Worm (Caenorhabditis elegans): ENCODE results near the gene lgg-2.

lgg-2 gene

DNA sequence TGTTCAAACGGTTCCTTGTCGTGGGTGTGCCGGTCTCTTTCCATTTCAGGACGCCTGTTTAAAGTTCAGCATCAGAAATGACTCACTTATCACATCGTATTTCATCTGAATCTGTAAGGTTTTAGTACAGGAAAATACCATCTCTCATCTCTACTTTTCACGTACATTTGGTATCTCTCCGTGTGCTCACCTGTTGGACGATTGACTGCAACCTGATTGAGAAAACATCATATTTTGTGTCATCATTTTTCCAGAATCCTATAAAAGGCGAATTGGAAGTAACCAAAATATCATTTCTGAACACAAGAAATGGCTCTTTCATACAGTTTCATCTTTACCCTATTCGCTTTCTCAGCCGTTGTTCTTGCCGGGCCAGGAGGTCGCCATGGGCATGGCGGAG lies 35.6 kb downstream of the lgg-2 start, which contains the start of gene srlf-30:
srlf-30 (plus strand) TSS at position 301 of the 400 bp plus-strand sequence.
- no peak for TF ChIP-seq unc-62 (GFP tag; optimal IDR thresholded peaks at IDR 0.05)

DNA sequence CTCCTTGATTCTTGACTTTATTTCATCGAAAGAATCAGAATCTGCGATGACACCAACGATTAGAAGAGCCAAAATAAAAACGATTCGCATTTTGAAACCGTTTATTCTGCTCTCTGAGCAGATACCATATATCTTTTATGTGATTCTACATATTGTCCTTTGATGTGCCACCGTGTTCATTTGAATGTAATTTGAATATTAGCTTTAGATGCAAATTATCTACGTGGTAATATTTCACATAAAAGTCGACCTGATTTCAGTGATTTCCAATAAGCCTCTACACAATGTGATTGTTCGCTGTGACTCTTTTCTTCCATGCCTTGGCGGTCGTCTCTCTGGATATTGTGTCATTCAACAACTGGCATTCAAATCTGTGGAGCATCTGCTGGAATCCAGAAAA lies 36.6 kb downstream of the lgg-2 start, which contains the start of the genes F13E9.9 and F13E9.19:
F13E9.9 (minus strand) TSS at position 101 of the 400 bp plus-strand sequence.
F13E9.19 (plus strand) TSS at position 316 of the 400 bp plus-strand sequence.
- no peak for TF ChIP-seq unc-62 (GFP tag; optimal IDR thresholded peaks at IDR 0.05)

DNA sequence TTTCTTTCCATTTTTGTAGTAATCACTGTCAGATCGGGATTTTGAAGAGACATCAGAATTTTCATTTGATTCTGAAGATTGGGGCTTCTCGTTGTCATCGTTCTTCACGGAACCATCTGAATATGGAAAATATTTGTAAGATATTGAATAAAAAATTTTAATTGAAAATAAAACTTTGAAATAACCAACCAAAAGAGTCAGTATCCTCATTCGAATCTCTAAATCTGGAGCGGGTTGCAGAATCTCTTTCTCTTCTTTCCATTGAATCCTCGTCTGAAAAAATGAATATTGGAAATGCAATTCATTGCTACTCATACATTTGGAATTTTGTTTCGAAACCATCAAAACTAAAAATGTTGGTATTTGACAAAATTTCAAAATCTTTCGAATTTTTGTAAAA lies 37.5 kb downstream of the lgg-2 start:
- TF ChIP-seq unc-62 (GFP tag; optimal IDR thresholded peaks at IDR 0.05) = no peak

DNA sequence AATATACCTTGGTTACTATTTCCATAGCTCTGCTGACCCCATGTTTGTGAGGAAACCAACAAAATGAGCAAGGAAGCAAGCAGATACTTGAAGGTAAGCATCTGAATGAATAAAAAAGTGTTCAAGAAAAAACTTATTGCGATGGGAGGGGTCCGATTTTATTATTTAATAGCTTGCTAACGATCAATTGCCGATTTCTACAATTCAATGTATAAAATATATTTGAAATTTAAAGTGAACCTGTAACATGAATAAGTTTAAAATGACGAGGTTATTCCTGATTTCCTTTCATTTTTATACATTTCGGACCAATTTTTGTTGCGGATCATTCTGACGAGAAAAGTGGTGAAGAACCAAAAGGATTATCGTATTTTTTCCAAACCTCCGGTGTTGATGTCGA lies 39.2 kb downstream of the lgg-2 start, which contains the start of gene srlf-13:
srlf-13 (minus strand) TSS at position 101 of the 400 bp plus-strand sequence.
- no peak for TF ChIP-seq unc-62 (GFP tag; optimal IDR thresholded peaks at IDR 0.05)

DNA sequence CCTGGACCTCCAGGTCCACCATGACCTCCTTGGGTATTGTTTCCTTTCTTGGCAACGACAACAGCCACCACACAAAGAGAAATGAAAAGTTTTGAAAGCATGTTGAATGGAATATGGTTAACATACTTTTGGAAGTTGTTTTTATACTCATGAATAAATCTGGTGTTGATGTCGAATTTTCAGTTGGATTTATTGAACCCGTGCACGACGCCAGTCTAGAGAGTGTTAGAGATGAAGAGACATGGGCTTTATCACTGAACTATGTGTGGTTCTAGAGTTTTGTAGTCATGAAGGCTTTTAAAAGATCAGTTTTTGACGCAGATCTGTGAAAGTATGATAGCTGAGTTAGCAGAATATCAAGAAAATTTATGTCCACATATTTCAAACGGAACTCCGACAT lies 41.4 kb downstream of the lgg-2 start, which contains the start of gene srlf-14:
srlf-14 (minus strand) TSS at position 101 of the 400 bp plus-strand sequence.
- TF ChIP-seq unc-62 (GFP tag; optimal IDR thresholded peaks at IDR 0.05) = no peak

DNA sequence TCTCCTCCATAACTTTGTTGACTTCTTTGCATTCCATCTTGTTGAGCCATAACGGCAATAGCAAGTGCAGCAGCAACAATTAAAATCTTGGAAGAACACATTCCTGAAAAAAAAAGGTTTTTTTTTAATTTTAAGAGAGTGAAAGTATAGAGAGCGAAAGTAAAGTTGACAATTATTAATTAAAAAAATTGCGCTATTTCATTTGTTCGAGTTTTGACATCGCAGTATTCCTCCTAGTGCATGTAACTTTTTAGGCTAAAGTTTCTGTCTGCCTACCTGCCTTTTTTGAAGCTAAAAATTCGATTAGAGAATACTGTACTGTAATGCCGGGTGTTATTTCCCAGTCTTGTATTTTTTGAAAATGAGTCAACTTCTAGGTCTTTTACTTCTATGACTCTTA lies 43.7 kb downstream of the lgg-2 start, which contains the start of gene srlf-12:
srlf-12 (minus strand) TSS at position 101 of the 400 bp plus-strand sequence.
- TF ChIP-seq unc-62 (GFP tag; optimal IDR thresholded peaks at IDR 0.05) = no peak

DNA sequence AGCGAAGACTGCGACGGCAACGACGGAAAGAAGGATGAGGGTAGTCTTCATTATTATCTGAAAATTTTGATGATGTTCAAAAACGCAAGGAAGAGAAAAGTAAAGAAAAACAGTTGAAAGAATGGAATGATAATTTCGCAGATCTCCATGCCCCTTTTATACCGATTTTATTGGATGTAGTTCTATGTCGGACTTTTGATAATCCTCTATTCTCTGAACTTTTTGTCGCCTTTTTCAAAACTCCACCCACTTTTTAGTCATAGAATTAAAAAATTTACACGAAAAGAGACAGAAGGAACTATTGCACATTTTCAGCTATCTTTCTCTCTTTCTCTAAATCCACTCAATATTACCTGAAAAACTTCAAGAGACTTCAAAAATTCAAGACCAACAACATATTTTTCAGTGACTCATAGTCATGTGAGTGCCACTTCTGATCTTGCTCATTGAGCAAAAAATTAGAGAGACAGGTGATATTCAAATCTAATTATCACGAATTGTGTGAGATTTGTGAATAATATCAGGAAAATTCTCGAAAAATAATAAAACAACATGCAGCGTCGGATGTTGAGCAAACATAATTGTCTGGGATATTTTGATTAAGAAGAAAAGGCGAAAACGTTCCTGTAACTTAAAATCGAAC lies 45.8 kb downstream of the lgg-2 start, which contains the start of gene F13E9.15:
F13E9.15 (minus strand) TSS at position 51 of the 643 bp plus-strand sequence.
- TF ChIP-seq unc-62 (GFP tag; optimal IDR thresholded peaks at IDR 0.05) = no peak

DNA sequence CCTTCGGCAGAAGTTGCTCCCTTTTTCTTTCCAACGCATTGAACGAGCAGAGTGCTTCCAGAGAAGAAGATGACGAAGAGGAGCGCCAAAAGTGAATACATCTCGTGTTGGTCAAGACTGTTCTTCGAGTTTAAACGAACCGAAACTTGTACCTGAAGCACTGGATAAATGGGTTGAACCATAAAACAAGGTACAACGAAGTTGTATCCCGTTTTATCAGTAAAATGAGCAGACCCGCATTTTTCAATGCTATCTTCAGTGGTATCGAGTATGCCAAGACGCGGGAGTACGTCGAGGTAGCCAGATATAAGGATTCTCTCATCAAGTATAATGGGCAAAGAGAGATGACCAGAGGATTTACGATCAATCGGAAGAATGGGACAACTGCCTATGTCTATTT lies 48.4 kb downstream of the lgg-2 start, which contains the start of gene F13E9.16:
F13E9.16 (minus strand) TSS at position 101 of the 400 bp plus-strand sequence.
- TF ChIP-seq unc-62 (GFP tag; optimal IDR thresholded peaks at IDR 0.05) = no peak

DNA sequence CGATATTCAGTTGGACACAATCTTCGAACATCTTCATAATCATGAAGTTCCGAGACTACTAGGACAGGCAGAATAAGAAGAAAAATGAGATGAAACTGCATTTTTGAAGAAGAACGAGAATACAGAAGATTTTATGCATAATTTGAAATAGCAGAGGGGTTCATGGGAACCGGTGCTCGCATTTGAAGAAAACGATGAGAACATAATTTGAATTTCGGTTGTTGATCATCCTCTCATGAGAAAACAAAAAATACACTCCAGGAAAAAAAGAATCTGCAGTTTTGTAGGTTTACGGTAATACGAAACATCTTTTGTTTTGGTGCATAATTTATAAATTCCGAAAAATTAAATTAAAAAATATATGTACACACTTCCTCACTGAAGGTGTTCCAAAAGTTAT lies 49.8 kb downstream of the lgg-2 start, which contains the start of gene srlf-11:
srlf-11 (minus strand) TSS at position 101 of the 400 bp plus-strand sequence.
- TF ChIP-seq unc-62 (GFP tag; optimal IDR thresholded peaks at IDR 0.05) = no peak

DNA sequence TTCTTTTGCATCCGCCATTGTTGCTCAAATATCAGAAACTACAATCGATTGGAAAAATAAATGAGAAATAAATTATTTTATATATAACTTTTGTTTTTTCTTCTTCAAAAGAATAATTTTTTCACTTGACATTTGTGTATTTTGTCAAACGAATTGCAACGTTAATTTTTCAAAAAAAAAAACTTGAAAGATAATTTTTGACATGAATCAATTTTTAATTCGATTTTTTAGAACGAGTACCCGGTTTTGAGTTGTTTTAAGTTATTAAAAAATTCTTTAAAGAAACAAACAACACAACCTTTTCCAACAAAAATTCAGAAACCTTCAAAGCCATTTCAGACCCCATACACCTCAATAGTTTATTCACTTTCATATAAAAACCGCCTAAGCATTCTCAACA lies 51.4 kb downstream of the lgg-2 start, which contains the start of gene F13E9.5:
F13E9.5 (minus strand) TSS at position 101 of the 400 bp plus-strand sequence.
- no peak for TF ChIP-seq unc-62 (GFP tag; optimal IDR thresholded peaks at IDR 0.05)

Measured in whole organism, dauer.